Worm (Caenorhabditis elegans): ENCODE measurements around the gene F44E7.5.

DNA sequence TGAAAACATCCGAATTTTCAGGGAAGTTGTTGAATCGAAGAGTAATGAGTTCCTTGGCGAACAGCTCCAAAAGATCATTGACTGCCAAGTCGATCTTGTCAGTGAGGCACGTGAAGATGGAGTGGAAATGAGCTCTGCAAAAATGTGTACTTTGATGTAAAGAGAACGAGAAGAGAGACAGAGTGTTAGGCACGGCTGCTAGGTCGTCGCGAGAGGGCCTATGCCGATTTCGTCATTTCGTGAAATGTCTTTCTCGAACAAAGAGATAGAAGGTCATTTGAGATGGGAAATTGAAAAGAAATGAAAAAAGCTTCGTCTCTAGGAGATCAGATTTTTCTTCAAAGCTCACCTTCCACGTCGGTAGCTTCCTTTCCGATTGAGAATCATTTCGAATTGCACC lies 738 bp downstream of the F44E7.5 start:
- TF ChIP-seq pha-4 (tag; optimal IDR thresholded peaks at IDR 0.05) (no peak), nhr-11 (tag; optimal IDR thresholded peaks at IDR 0.05) (no peak), unc-55 (GFP tag; optimal IDR thresholded peaks at IDR 0.05) (peak; percentile 21)

Measured in whole organism, late embryonic.